Fruit fly (Drosophila melanogaster): ENCODE measurements around the gene RluA-2.

DNA sequence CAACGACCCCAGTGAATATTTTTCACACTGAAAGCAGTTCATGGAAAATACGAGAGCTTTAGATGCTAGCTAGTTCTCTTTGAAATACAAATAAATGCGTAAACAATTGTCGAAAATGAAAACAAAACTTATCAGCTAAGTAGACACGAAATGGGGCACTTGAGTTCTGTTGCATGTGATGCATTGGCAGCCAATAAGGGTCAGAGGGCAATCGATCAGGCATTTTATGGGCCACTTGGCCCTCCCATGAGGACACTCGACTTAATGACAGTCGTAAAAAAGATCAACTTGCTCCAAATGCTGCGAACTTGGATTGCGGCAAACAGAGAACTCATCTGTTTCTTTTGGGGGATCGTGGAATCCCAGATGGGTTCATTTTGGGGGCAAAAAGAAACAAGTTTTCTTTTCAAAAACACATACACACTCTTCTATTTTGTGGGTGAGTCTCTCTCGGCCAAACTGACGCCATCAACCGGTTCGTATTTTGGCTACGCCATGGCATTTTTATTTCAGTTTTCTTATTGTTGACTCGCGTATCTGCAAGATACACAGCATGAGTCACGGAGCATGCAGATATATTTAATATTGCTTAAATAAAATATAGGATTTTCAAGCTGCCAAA is 26.6 kb downstream of the RluA-2 start:
- TF ChIP-seq Sox102F (GFP tag; optimal IDR thresholded peaks at IDR 0.05): no peak
- TF ChIP-seq CG6808 (GFP tag; optimal IDR thresholded peaks at IDR 0.05): no peak
- no peak for TF ChIP-seq eg (GFP tag; IDR thresholded peaks at IDR 0.05)

All from whole organism, prepupa.